Fruit fly (Drosophila melanogaster) whole organism, pupa: ENCODE measurements around the gene 825-Oak.
"Not testable (repeated sequence)": the region's sequence is repeated elsewhere in the genome, so short reads cannot be mapped to it uniquely, and the experiment has no call there.

Experiments
- CG10348 ChIP-seq: fragments of 200-800 bp; sonication (Bioruptor generic); IDR thresholded peaks from 2 replicates; pipeline ENCODE4 v1.3.6; 2022; ENCODE audit warnings: missing biosample characterization, missing genetic modification characterization
- CG12605 ChIP-seq: fragments of 200-800 bp; sonication (Bioruptor generic); IDR thresholded peaks from 2 replicates; pipeline ENCODE4 v1.3.6; 2022; ENCODE audit warnings: missing biosample characterization, missing genetic modification characterization
- CG13204 ChIP-seq: fragments of 200-800 bp; sonication (Bioruptor generic); optimal IDR thresholded peaks from 2 replicates; lab custom pipeline; 2018; ENCODE audit warnings: missing biosample characterization, mild to moderate bottlenecking, missing genetic modification characterization, moderate library complexity
- CG14655 ChIP-seq: fragments of 200-800 bp; sonication (Bioruptor generic); optimal IDR thresholded peaks from 3 replicates; lab custom pipeline; 2017; ENCODE audit warnings: mild to moderate bottlenecking, missing biosample characterization, missing genetic modification reagents, missing genetic modification characterization
- CG15710 ChIP-seq: fragments of 200-800 bp; sonication (Bioruptor generic); optimal IDR thresholded peaks from 2 replicates; lab custom pipeline; 2018; ENCODE audit warnings: missing biosample characterization, mild to moderate bottlenecking, missing genetic modification characterization, moderate library complexity
- CG17806 ChIP-seq: fragments of 200-800 bp; sonication (Bioruptor generic); optimal IDR thresholded peaks from 2 replicates; lab custom pipeline; 2018; ENCODE audit warnings: missing biosample characterization, mild to moderate bottlenecking, missing genetic modification characterization, moderate library complexity
- CG32121 ChIP-seq: fragments of 200-800 bp; sonication (Bioruptor generic); IDR thresholded peaks from 2 replicates; pipeline ENCODE4 v1.3.6; 2022; ENCODE audit warnings: missing biosample characterization, missing genetic modification characterization
- CG34367 ChIP-seq: fragments of 200-800 bp; sonication (Bioruptor generic); optimal IDR thresholded peaks from 2 replicates; lab custom pipeline; 2018; ENCODE audit warnings: missing biosample characterization, mild to moderate bottlenecking, missing genetic modification characterization
- CG4496 ChIP-seq: fragments of 200-800 bp; sonication (Bioruptor generic); IDR thresholded peaks from 3 replicates; pipeline ENCODE4 v1.3.6; 2022; ENCODE audit warnings: missing biosample characterization, missing genetic modification characterization
- CG8159 ChIP-seq: fragments of 200-800 bp; sonication (Bioruptor generic); optimal IDR thresholded peaks from 3 replicates; lab custom pipeline; 2018; ENCODE audit warnings: missing biosample characterization, mild to moderate bottlenecking, missing genetic modification characterization, moderate library complexity
- CG8301 ChIP-seq: fragments of 200-800 bp; sonication (Bioruptor generic); optimal IDR thresholded peaks from 2 replicates; lab custom pipeline; 2018; ENCODE audit warnings: missing biosample characterization, mild to moderate bottlenecking, missing genetic modification characterization
- CG9948 ChIP-seq: fragments of 200-800 bp; sonication (Bioruptor generic); optimal IDR thresholded peaks from 2 replicates; lab custom pipeline; 2018; ENCODE audit warnings: missing biosample characterization, mild to moderate bottlenecking, missing genetic modification characterization, moderate library complexity
- D1 ChIP-seq: fragments of 200-800 bp; sonication (Bioruptor generic); optimal IDR thresholded peaks from 2 replicates; lab custom pipeline; 2018; ENCODE audit warnings: missing biosample characterization, mild to moderate bottlenecking, missing genetic modification characterization, moderate library complexity
- EcR ChIP-seq: fragments of 200-800 bp; sonication (Bioruptor generic); optimal IDR thresholded peaks from 3 replicates; lab custom pipeline; 2019; ENCODE audit warnings: missing biosample characterization, missing genetic modification characterization, mild to moderate bottlenecking, moderate library complexity, missing genetic modification reagents
- Ets98B ChIP-seq: fragments of 200-800 bp; sonication (Bioruptor generic); IDR thresholded peaks from 2 replicates; pipeline ENCODE4 v1.3.6; 2022; ENCODE audit warnings: missing biosample characterization, missing genetic modification characterization
- Pif1A ChIP-seq: fragments of 200-800 bp; sonication (Bioruptor generic); optimal IDR thresholded peaks from 3 replicates; lab custom pipeline; 2016; ENCODE audit warnings: missing biosample characterization, missing genetic modification characterization
- Pif1B ChIP-seq: fragments of 200-800 bp; sonication (Bioruptor generic); optimal IDR thresholded peaks from 3 replicates; lab custom pipeline; 2016; ENCODE audit warnings: missing biosample characterization, missing genetic modification characterization
- Snoo ChIP-seq: fragments of 200-800 bp; sonication (Bioruptor generic); optimal IDR thresholded peaks from 3 replicates; lab custom pipeline; 2017; ENCODE audit warnings: missing biosample characterization, mild to moderate bottlenecking, missing genetic modification characterization, inconsistent platforms
- fd96Ca ChIP-seq: fragments of 200-800 bp; sonication (Bioruptor generic); IDR thresholded peaks from 3 replicates; pipeline ENCODE4 v1.3.6; 2022; ENCODE audit warnings: missing biosample characterization, missing genetic modification characterization
- gl ChIP-seq: fragments of 200-800 bp; sonication (Bioruptor generic); optimal IDR thresholded peaks from 2 replicates; lab custom pipeline; 2018; ENCODE audit warnings: missing biosample characterization, mild to moderate bottlenecking, missing genetic modification characterization
- rn ChIP-seq: fragments of 200-800 bp; sonication (Bioruptor generic); IDR thresholded peaks from 2 replicates; pipeline ENCODE4 v1.3.6; 2022; ENCODE audit warnings: missing biosample characterization, missing genetic modification characterization

The 825-Oak gene

DNA sequence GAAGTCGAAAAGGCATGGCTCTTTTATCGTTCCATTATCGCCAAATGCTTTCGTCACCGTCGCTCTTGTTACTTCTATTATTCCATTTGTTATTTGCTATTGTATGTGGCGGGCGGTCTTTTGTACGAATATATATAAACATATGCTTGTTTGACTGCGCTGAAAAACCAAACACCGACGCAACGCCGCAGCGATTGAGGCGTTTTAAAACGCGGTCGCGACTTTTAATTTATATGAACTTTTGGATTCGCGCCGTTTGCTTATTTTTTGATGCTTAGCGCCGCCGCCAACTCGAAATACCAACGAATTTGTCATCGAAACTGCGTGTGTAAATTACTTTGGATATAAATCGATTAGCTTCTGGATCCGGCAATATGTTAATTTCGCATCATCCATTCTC lies 25.1 kb upstream of the 825-Oak start:
- TF ChIP-seq CG12605 (GFP tag; lab: Robert Waterston, UW) (no peak), CG17806 (tag; lab: Kevin White, UChicago) (no peak), CG8301 (tag; lab: Kevin White, UChicago) (no peak)
- TF ChIP-seq, all 21 proteins: peak for 0

DNA sequence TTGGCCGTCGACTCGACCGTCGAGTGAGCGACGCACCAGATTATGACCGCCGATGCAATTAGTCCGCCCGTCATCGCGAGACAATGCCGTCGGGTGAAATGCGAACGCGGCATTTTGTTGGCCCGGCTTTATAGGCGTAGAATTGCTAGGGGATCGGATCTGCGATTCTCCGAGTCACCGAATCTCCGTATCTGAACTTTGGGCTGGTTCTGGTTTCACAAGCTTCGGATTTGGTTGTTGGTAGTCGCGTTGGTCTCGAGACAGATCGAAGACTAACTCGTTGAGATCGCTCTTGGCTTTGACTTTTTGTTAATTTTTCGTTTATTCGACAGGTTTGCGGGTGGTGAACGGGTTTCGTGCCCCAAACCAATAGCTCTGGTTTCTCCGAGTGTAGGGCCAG lies 24.6 kb upstream of the 825-Oak start:
- TF ChIP-seq CG13204 (GFP tag; lab: Kevin White, UChicago) (peak; percentile 6), CG4496 (0 out of 3 replicates have a peak, but pooled peaks have one; percentile 11), CG34367 (no peak), D1 (tag; lab: Kevin White, UChicago) (no peak), CG15710 (no peak), CG14655 (GFP tag; lab: Kevin White, UChicago) (peak; percentile 8), CG17806 (tag; lab: Kevin White, UChicago) (no peak)

DNA sequence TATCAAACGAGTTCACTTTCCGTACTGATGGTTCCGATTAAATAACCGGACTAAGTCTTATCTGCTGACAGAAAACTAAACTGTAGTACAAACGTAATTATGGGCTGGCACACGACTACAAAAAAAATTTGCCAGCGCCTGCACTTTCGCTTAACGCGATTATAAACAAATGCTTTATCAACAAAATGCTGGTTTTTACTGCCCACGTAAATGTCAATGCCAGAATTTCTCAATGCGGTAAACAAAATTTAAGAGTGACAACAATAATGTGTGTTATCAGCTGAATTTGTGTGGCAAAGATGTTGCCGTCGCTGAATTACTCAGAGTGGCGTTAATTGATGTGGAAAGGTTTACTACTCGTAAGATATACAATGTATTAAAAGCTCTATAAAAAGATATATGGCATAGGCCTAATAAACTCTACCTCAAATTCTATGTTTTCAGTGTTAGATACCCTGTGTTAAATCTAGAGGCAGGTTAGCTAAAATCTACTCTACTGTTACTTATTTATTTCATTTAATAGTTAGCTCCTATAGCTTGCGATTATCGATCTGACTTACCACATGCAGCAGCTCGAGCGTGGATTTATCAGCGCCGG lies 24.1 kb upstream of the 825-Oak start:
- no peak for TF ChIP-seq CG4496
- no peak for TF ChIP-seq CG14655 (GFP tag; lab: Kevin White, UChicago)
- no peak for TF ChIP-seq CG8301 (tag; lab: Kevin White, UChicago)
- TF ChIP-seq rn (GFP tag; lab: Robert Waterston, UW): no peak
- TF ChIP-seq CG10348 (GFP tag; lab: Robert Waterston, UW): no peak
- TF ChIP-seq EcR: no peak
- no peak for TF ChIP-seq Pif1A (GFP tag; lab: Kevin White, UChicago)
- TF ChIP-seq Pif1B (GFP tag; lab: Kevin White, UChicago): no peak
- no peak for TF ChIP-seq Snoo (tag; lab: Kevin White, UChicago)
- no peak for TF ChIP-seq CG15710
- no peak for TF ChIP-seq gl (tag; lab: Kevin White, UChicago)
- TF ChIP-seq fd96Ca (GFP tag; lab: Robert Waterston, UW): no peak
- no peak for TF ChIP-seq Ets98B (GFP tag; lab: Robert Waterston, UW)
- TF ChIP-seq CG8159 (tag; lab: Kevin White, UChicago): no peak
- TF ChIP-seq D1 (tag; lab: Kevin White, UChicago): no peak

DNA sequence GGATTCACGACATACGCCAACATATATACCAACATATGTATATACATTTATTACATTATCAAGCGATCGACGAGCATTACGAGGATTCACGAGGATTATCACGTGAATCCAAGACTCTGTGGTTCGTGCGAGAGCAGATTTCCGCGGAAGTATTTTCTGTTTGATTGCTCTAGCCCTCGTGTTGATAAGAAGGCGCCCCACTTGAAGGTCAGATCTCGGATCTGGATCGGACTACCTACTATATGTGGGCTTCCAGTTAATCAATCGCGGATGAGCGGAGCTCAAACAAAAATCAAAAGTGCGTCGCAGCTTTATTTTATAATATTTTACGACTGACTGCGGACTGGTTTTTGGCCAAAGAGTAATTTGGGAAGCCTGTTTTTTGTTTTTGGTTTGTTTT lies 22.9 kb upstream of the 825-Oak start:
- TF ChIP-seq CG12605 (GFP tag; lab: Robert Waterston, UW) (no peak), Pif1A (GFP tag; lab: Kevin White, UChicago) (no peak), Snoo (tag; lab: Kevin White, UChicago) (no peak), CG8159 (tag; lab: Kevin White, UChicago) (no peak), CG32121 (GFP tag; lab: Robert Waterston, UW) (no peak), Ets98B (GFP tag; lab: Robert Waterston, UW) (no peak), CG13204 (GFP tag; lab: Kevin White, UChicago) (no peak), CG17806 (tag; lab: Kevin White, UChicago) (no peak), CG4496 (no peak), D1 (tag; lab: Kevin White, UChicago) (no peak), fd96Ca (GFP tag; lab: Robert Waterston, UW) (no peak), CG8301 (tag; lab: Kevin White, UChicago) (no peak)
- TF ChIP-seq, all 21 proteins: peak for 0

DNA sequence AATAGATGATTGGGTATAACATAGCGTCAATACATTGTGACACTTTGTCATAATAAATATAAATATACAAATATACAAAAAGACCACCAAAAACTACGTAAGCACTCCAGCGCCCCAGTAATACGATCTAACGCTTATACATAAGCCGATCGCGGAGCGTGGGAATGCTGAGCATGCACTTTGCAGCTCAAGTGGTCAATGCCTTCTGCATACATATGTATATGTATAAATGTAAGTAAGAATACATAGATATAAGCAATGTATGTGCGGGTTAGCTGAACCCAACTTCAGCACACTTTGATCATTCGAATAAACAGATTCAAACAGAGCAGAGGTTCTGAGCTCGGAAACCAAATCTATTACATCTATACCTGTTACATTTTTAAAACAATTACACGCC lies 15.2 kb upstream of the 825-Oak start, which contains the start of gene CG32212:
CG32212 (plus strand) TSS at position 301 of the 400 bp plus-strand sequence.
- TF ChIP-seq gl (tag; lab: Kevin White, UChicago); Snoo (tag; lab: Kevin White, UChicago); CG4496: not testable (repeated sequence)
- TF ChIP-seq, all 21 proteins: peak for 0; not testable (repeated sequence) for 21

DNA sequence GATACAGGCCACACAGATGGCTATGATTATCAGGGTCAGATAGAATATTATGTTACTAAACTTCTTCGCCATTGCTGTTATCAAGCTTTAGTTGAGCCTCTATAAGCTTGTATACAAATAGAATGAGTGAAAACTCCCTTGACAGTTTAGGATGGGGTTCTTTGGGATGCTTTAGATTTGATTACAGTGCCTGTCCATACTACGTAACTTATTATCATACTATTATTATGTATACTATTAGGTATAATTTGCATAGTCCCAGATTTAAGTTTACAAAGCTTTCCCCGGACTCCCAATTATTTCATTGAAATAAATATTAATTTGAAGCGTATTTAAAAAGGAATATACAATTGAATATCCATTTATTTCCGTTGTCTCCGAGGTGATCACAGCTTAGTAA lies 14.4 kb upstream of the 825-Oak start, which contains the start of gene brv1:
brv1 (minus strand) TSS at position 101 of the 400 bp plus-strand sequence.
- TF ChIP-seq fd96Ca (GFP tag; lab: Robert Waterston, UW): no peak
- TF ChIP-seq CG32121 (GFP tag; lab: Robert Waterston, UW): no peak
- no peak for TF ChIP-seq CG9948
- TF ChIP-seq CG8159 (tag; lab: Kevin White, UChicago): no peak
- TF ChIP-seq CG17806 (tag; lab: Kevin White, UChicago): no peak
- TF ChIP-seq CG14655 (GFP tag; lab: Kevin White, UChicago): no peak
- TF ChIP-seq Pif1B (GFP tag; lab: Kevin White, UChicago): no peak
- TF ChIP-seq EcR: no peak
- no peak for TF ChIP-seq CG34367
- no peak for TF ChIP-seq Snoo (tag; lab: Kevin White, UChicago)
- TF ChIP-seq CG13204 (GFP tag; lab: Kevin White, UChicago): no peak
- no peak for TF ChIP-seq CG15710

DNA sequence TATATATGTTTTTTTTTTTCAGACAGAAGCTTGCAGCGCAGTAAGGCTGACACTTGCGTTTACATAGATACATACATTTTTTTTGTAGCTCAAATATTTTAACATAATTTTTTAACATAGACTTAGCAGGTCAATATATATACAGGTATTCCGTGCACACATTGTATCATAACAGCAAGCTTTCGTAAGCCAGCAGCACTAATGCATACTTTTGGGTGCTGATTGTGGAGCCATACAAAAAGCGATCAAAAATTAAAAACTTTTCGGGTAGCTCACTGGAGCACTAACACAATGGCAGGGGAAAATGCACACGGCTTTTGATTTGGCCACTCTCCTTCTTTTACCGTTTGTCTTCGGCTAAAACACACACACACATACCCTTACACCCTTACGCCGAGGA lies 11.0 kb upstream of the 825-Oak start:
- TF ChIP-seq CG14655 (GFP tag; lab: Kevin White, UChicago) (no peak), CG4496 (no peak), fd96Ca (GFP tag; lab: Robert Waterston, UW) (no peak), Ets98B (GFP tag; lab: Robert Waterston, UW) (no peak), CG9948 (no peak), EcR (no peak), CG8159 (tag; lab: Kevin White, UChicago) (no peak), CG17806 (tag; lab: Kevin White, UChicago) (no peak), Pif1B (GFP tag; lab: Kevin White, UChicago) (no peak), CG32121 (GFP tag; lab: Robert Waterston, UW) (no peak), CG34367 (no peak), gl (tag; lab: Kevin White, UChicago) (no peak), CG12605 (GFP tag; lab: Robert Waterston, UW) (no peak), CG10348 (GFP tag; lab: Robert Waterston, UW) (no peak)
- TF ChIP-seq, all 21 proteins: peak for 0
